Worm (Caenorhabditis elegans): Measurements from ENCODE around the gene gsp-2.

DNA sequence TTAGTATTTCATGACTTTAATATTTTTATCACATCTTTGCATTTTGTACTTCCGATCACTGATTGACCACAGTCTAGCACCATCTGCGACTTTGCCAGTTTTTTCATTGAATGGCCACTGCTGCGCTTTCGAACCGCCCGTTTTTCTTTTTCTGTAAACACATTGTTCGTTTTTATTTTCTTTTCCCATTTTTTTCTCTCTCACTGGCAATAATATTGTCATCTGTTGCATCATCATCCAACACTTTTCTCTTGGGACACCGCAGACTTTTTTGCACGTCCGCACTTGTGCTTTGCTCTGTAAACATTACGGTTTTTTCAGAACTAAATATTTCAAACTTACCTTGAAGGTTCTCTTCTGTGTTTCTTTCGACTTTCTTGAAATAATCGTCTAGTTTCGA lies 22.2 kb downstream of the gsp-2 start:
- no peak for TF ChIP-seq unc-62 (GFP tag; optimal IDR thresholded peaks at IDR 0.05 in 1 of 2)
- TF ChIP-seq unc-62 (tag; optimal IDR thresholded peaks at IDR 0.05), result no peak
- TF ChIP-seq aha-1 (tag), result peak; percentile 93
- no peak for TF ChIP-seq nhr-237 (tag; optimal IDR thresholded peaks at IDR 0.05)
- peak; percentile 32 for TF ChIP-seq lin-13 (GFP tag; optimal IDR thresholded peaks at IDR 0.05)
- TF ChIP-seq snpc-4 (tag; optimal IDR thresholded peaks at IDR 0.05), result no peak
- TF ChIP-seq ama-1 (optimal IDR thresholded peaks at IDR 0.05), result no peak
- no peak for TF ChIP-seq unc-39 (tag; optimal IDR thresholded peaks at IDR 0.05)
- TF ChIP-seq pha-4 (GFP tag; IDR thresholded peaks at IDR 0.05), result no peak
- TF ChIP-seq pha-4 (tag; optimal IDR thresholded peaks at IDR 0.05), result peak; percentile 80
- TF ChIP-seq nhr-28 (tag; optimal IDR thresholded peaks at IDR 0.05), result peak; percentile 63
- TF ChIP-seq dmd-8 (GFP tag; IDR thresholded peaks at IDR 0.05), result no peak
- TF ChIP-seq ctbp-1 (GFP tag; IDR thresholded peaks at IDR 0.05), result no peak
- TF ChIP-seq nhr-76 (tag; optimal IDR thresholded peaks at IDR 0.05), result no peak
- peak in 1 of 2 experiments; percentile 92 for TF ChIP-seq hif-1 (tag; optimal IDR thresholded peaks at IDR 0.05)

All from whole organism, L4 larva.